Worm (Caenorhabditis elegans) whole organism, young adult: ENCODE measurements around the gene npr-20.

Source experiments
- D2030.7 ChIP-seq: fragments of 200-800 bp; sonication (Bioruptor generic); IDR thresholded peaks from 2 replicates; pipeline ENCODE4 v1.3.6; 2022; ENCODE audit warnings: missing genetic modification reagents, missing genetic modification characterization, missing compliant biosample characterization
- F23B12.7 ChIP-seq: sonication (generic microtip); optimal IDR thresholded peaks from 2 replicates; lab custom pipeline; 2017; ENCODE audit warnings: missing genetic modification characterization, mild to moderate bottlenecking, missing compliant biosample characterization, antibody characterized with exemption, moderate library complexity; ENCODE audit not compliant: insufficient read depth
- F49E8.2 ChIP-seq: sonication (generic microtip); optimal IDR thresholded peaks from 3 replicates; lab custom pipeline; 2017; ENCODE audit warnings: missing genetic modification characterization, mild to moderate bottlenecking, missing compliant biosample characterization, antibody characterized with exemption, moderate library complexity; ENCODE audit not compliant: insufficient read depth
- F52B5.7 ChIP-seq: sonication (generic microtip); optimal IDR thresholded peaks from 2 replicates; lab custom pipeline; 2016; ENCODE audit warnings: mild to moderate bottlenecking, missing genetic modification characterization, missing compliant biosample characterization
- F57C9.4 ChIP-seq: sonication (generic microtip); optimal IDR thresholded peaks from 2 replicates; lab custom pipeline; 2017; ENCODE audit warnings: mild to moderate bottlenecking, missing genetic modification characterization, missing compliant biosample characterization
- atf-7 ChIP-seq: sonication (generic microtip); optimal IDR thresholded peaks from 2 replicates; lab custom pipeline; 2017; ENCODE audit warnings: mild to moderate bottlenecking, missing genetic modification characterization, missing compliant biosample characterization
- athp-1 ChIP-seq: sonication (generic microtip); optimal IDR thresholded peaks from 2 replicates; lab custom pipeline; 2017; ENCODE audit warnings: mild to moderate bottlenecking, missing genetic modification characterization, missing compliant biosample characterization
- attf-5 ChIP-seq: fragments of 200-800 bp; sonication (Bioruptor generic); optimal IDR thresholded peaks from 2 replicates; lab custom pipeline; 2018; ENCODE audit warnings: mild to moderate bottlenecking, missing genetic modification characterization, missing compliant biosample characterization
- attf-6 ChIP-seq: fragments of 200-800 bp; sonication (Bioruptor generic); IDR thresholded peaks from 2 replicates; pipeline ENCODE4 v1.3.6; 2022; ENCODE audit warnings: missing genetic modification reagents, missing genetic modification characterization, missing compliant biosample characterization
- ccch-3 ChIP-seq: fragments of 200-800 bp; sonication (Bioruptor generic); optimal IDR thresholded peaks from 2 replicates; lab custom pipeline; 2018; ENCODE audit warnings: mild to moderate bottlenecking, missing genetic modification characterization, missing compliant biosample characterization
- cebp-1 ChIP-seq, 2 experiments: fragments of 200-800 bp in 1 of 2; sonication (Bioruptor generic) in 1 of 2; sonication (generic microtip) in 1 of 2; IDR thresholded peaks in 1 of 2; optimal IDR thresholded peaks in 1 of 2; 2 replicates each; pipeline versions ENCODE4 v1.3.6 to Lab custom; 2017 to 2022; ENCODE audit warnings: missing compliant biosample characterization in 2 of 2, missing genetic modification characterization in 2 of 2, mild to moderate bottlenecking in 1 of 2, missing genetic modification reagents in 1 of 2, moderate library complexity in 1 of 2
- ceh-100 ChIP-seq: fragments of 200-800 bp; sonication (Bioruptor generic); IDR thresholded peaks from 2 replicates; pipeline ENCODE4 v1.3.6; 2022; ENCODE audit warnings: missing genetic modification reagents, missing genetic modification characterization, missing compliant biosample characterization
- ceh-40 ChIP-seq: fragments of 200-800 bp; sonication (Bioruptor generic); IDR thresholded peaks from 2 replicates; pipeline ENCODE4 v1.3.6; 2022; ENCODE audit warnings: missing genetic modification characterization, missing compliant biosample characterization
- ceh-58 ChIP-seq: fragments of 200-800 bp; sonication (Bioruptor generic); IDR thresholded peaks from 2 replicates; pipeline ENCODE4 v1.3.6; 2022; ENCODE audit warnings: missing genetic modification characterization, missing compliant biosample characterization
- ceh-91 ChIP-seq: fragments of 200-800 bp; sonication (Bioruptor generic); IDR thresholded peaks from 2 replicates; pipeline ENCODE4 v1.3.6; 2022; ENCODE audit warnings: missing genetic modification reagents, missing genetic modification characterization, missing compliant biosample characterization
- chd-7 ChIP-seq: sonication (generic microtip); optimal IDR thresholded peaks from 2 replicates; lab custom pipeline; 2016; ENCODE audit warnings: mild to moderate bottlenecking, missing genetic modification characterization, moderate library complexity, missing compliant biosample characterization
- egl-18 ChIP-seq: fragments of 200-800 bp; sonication (Bioruptor generic); IDR thresholded peaks from 2 replicates; pipeline ENCODE4 v1.3.6; 2022; ENCODE audit warnings: missing genetic modification reagents, missing genetic modification characterization, missing compliant biosample characterization
- egl-44 ChIP-seq: fragments of 200-800 bp; sonication (Bioruptor generic); IDR thresholded peaks from 2 replicates; pipeline ENCODE4 v1.3.6; 2022; ENCODE audit warnings: missing genetic modification reagents, missing genetic modification characterization, missing compliant biosample characterization
- egrh-3 ChIP-seq: fragments of 200-800 bp; sonication (Bioruptor generic); IDR thresholded peaks from 2 replicates; pipeline ENCODE4 v1.3.6; 2022; ENCODE audit warnings: missing genetic modification reagents, missing genetic modification characterization, missing compliant biosample characterization
- ekl-4 ChIP-seq: fragments of 200-800 bp; sonication (Bioruptor generic); IDR thresholded peaks from 2 replicates; pipeline ENCODE4 v1.3.6; 2022; ENCODE audit warnings: missing genetic modification reagents, missing genetic modification characterization, missing compliant biosample characterization
- gei-17 ChIP-seq: fragments of 200-800 bp; sonication (Bioruptor generic); optimal IDR thresholded peaks from 2 replicates; lab custom pipeline; 2018; ENCODE audit warnings: mild to moderate bottlenecking, missing genetic modification characterization, missing compliant biosample characterization
- hmg-20 ChIP-seq: fragments of 200-800 bp; sonication (Bioruptor generic); IDR thresholded peaks from 2 replicates; pipeline ENCODE4 v1.3.6; 2022; ENCODE audit warnings: missing genetic modification reagents, missing genetic modification characterization, missing compliant biosample characterization
- hsf-1 ChIP-seq: fragments of 200-800 bp; sonication (Bioruptor generic); IDR thresholded peaks from 2 replicates; pipeline ENCODE4 v1.3.6; 2022; ENCODE audit warnings: missing genetic modification reagents, missing genetic modification characterization, missing compliant biosample characterization
- let-607 ChIP-seq, 2 experiments: fragments of 200-800 bp in 1 of 2; sonication (Bioruptor generic) in 1 of 2; sonication (generic microtip) in 1 of 2; optimal IDR thresholded peaks; 2 replicates each; lab custom pipeline; 2016 to 2018; ENCODE audit warnings: mild to moderate bottlenecking in 2 of 2, missing compliant biosample characterization in 2 of 2, missing genetic modification characterization in 2 of 2, moderate library complexity in 2 of 2, missing genotype in 1 of 2
- lin-35 ChIP-seq, 3 experiments: fragments of 150-350 bp in 2 of 3; sonication (generic microtip) in 1 of 3; optimal IDR thresholded peaks; 2 replicates each; lab custom pipeline; 2014 to 2018; ENCODE audit warnings: missing biosample characterization in 3 of 3, missing genetic modification characterization in 3 of 3, missing genetic modification reagents in 3 of 3
- lir-1 ChIP-seq: fragments of 200-800 bp; sonication (Bioruptor generic); conservative IDR thresholded peaks from 2 replicates; pipeline ENCODE4 v1.3.6; 2022; ENCODE audit warnings: missing genetic modification reagents, missing genetic modification characterization, missing compliant biosample characterization
- madf-3 ChIP-seq: fragments of 200-800 bp; sonication (Bioruptor generic); IDR thresholded peaks from 2 replicates; pipeline ENCODE4 v1.3.6; 2022; ENCODE audit warnings: missing genetic modification reagents, missing genetic modification characterization, missing compliant biosample characterization
- mxl-1 ChIP-seq: sonication (generic microtip); optimal IDR thresholded peaks from 2 replicates; lab custom pipeline; 2016; ENCODE audit warnings: missing genetic modification characterization, missing compliant biosample characterization
- nhr-80 ChIP-seq: sonication (generic microtip); optimal IDR thresholded peaks from 2 replicates; lab custom pipeline; 2016; ENCODE audit warnings: missing genetic modification characterization, missing compliant biosample characterization
- rpc-1 ChIP-seq, 2 experiments: fragments of 150-350 bp in 1 of 2; sonication (generic microtip) in 1 of 2; optimal IDR thresholded peaks; 2 replicates each; lab custom pipeline; 2014 to 2018; ENCODE audit warnings: missing biosample characterization in 1 of 2, missing genetic modification characterization in 1 of 2, missing genetic modification reagents in 1 of 2, missing genotype in 1 of 2
- snpc-1.3 ChIP-seq: sonication (generic microtip); optimal IDR thresholded peaks from 2 replicates; lab custom pipeline; 2017; ENCODE audit warnings: missing genetic modification characterization, mild to moderate bottlenecking, missing compliant biosample characterization, antibody characterized with exemption, moderate library complexity, missing genotype, missing genetic modification reagents; ENCODE audit not compliant: insufficient read depth
- tlf-1 ChIP-seq: fragments of 200-800 bp; sonication (Bioruptor generic); optimal IDR thresholded peaks from 2 replicates; lab custom pipeline; 2018; ENCODE audit warnings: mild to moderate bottlenecking, missing genetic modification characterization, missing compliant biosample characterization
- zfh-2 ChIP-seq: fragments of 200-800 bp; sonication (Bioruptor generic); conservative IDR thresholded peaks from 2 replicates; pipeline ENCODE4 v1.3.6; 2022; ENCODE audit warnings: missing genetic modification reagents, missing genetic modification characterization, missing compliant biosample characterization
- ztf-28 ChIP-seq: fragments of 200-800 bp; sonication (Bioruptor generic); IDR thresholded peaks from 2 replicates; pipeline ENCODE4 v1.3.6; 2022; ENCODE audit warnings: missing genetic modification reagents, missing genetic modification characterization, missing compliant biosample characterization

The npr-20 gene

ce11 chrII:8865078-8865477 lies at the start of gene npr-20:
Gene npr-20, minus strand, starts transcription at chrII:8865178.
- TF ChIP-seq hmg-20 (GFP tag; lab: Robert Waterston, UW) (no peak), chd-7 (tag; lab: Kevin White, UChicago) (no peak), egrh-3 (no peak), madf-3 (GFP tag; lab: Robert Waterston, UW) (no peak), ceh-58 (GFP tag; lab: Robert Waterston, UW) (no peak), attf-5 (GFP tag; lab: Kevin White, UChicago) (no peak), D2030.7 (GFP tag; lab: Robert Waterston, UW) (no peak), zfh-2 (GFP tag; lab: Robert Waterston, UW) (no peak), F23B12.7 (no peak), snpc-1.3 (tag; lab: Kevin White, UChicago) (no peak), egl-44 (GFP tag; lab: Robert Waterston, UW) (no peak), ccch-3 (GFP tag; lab: Kevin White, UChicago) (no peak), lir-1 (GFP tag; lab: Robert Waterston, UW) (no peak)

- TF ChIP-seq nhr-80 (tag; lab: Kevin White, UChicago): peak; percentile 49
- TF ChIP-seq hsf-1 (GFP tag; lab: Robert Waterston, UW): no peak
Measured at ce11 chrII:8914654-8915053, 49.7 kb upstream of the npr-20 start.

- no peak for TF ChIP-seq tlf-1 (GFP tag; lab: Kevin White, UChicago)
Measured at ce11 chrII:8912523-8913017, 47.6 kb upstream of the npr-20 start.

- TF ChIP-seq ceh-100 (no peak), egl-44 (GFP tag; lab: Robert Waterston, UW) (no peak), let-607 (tag; optimal IDR thresholded peaks at IDR 0.05; lab: Kevin White, UChicago) (no peak), F57C9.4 (tag; lab: Kevin White, UChicago) (no peak), ekl-4 (GFP tag; lab: Robert Waterston, UW) (no peak), cebp-1 (GFP tag; IDR thresholded peaks at IDR 0.05; lab: Robert Waterston, UW) (no peak), cebp-1 (tag; optimal IDR thresholded peaks at IDR 0.05; lab: Kevin White, UChicago) (no peak), F52B5.7 (no peak), tlf-1 (GFP tag; lab: Kevin White, UChicago) (no peak), ztf-28 (GFP tag; lab: Robert Waterston, UW) (no peak), athp-1 (tag; lab: Kevin White, UChicago) (no peak), ceh-91 (GFP tag; lab: Robert Waterston, UW) (no peak), mxl-1 (tag; lab: Kevin White, UChicago) (no peak), egl-18 (no peak), lin-35 (GFP tag; optimal IDR thresholded peaks at IDR 0.05; lab: Kevin White, UChicago) (no peak), attf-6 (GFP tag; lab: Robert Waterston, UW) (no peak), rpc-1 (optimal IDR thresholded peaks at IDR 0.05; lab: Kevin White, UChicago) (no peak), rpc-1 (tag; optimal IDR thresholded peaks at IDR 0.05; lab: Kevin White, UChicago) (no peak), gei-17 (GFP tag; lab: Kevin White, UChicago) (no peak), ceh-40 (GFP tag; lab: Robert Waterston, UW) (no peak), F49E8.2 (tag; lab: Kevin White, UChicago) (no peak), atf-7 (tag; lab: Kevin White, UChicago) (no peak)
- TF ChIP-seq, all 124 proteins: peak for 0
Measured at ce11 chrII:8911929-8912328, 47.0 kb upstream of the npr-20 start, which contains the start of gene B0457.4. Gene B0457.4, minus strand, starts transcription at chrII:8912029.
